Comparison of ENCODE assay signal across 1 fruit fly cellular context in the genomic region with DNA sequence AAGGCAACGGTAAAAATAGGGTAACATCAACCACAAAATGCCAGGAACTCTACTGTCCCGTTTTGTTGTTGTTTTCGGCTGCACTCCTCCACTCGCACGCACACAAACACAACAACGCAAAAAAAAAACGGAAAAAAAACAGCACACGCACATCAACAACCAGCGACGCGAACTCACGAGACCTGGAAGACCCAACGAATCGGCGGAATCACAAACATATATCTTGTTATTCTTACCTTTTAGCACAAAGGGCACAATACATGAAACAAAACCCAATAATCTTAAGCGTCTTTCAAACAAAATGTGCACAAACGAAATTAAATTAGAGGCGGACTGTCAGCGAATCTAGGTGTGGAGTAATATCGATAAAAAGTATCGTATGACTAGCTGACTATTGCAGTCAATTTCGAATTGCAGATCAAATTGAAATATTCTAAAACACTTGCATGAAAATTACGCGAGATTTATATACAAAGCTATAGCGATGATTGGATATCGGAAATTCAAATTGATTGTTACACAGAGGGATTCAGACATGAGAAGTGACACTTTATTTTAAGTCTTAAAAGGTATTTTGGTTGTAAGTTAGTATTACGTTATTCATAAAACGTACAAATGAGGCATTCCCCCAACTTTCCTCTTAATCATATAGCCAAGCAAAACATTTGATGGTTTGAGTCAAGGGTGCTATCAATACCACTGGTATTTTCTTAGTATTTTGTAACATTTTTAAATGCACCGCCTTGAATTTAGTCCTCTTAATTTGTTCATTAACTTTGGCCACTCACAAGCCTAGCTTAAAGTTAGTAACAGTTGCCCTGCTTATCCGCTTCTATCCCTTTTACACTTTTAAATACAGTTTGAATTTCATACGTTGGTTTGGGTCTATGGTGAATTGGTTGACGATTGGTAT.
TF ChIP-seq lines count a peak whose summit lies in the region.

A gene (minus strand): TSS at position 361 of the 913 bp plus-strand sequence.

TF ChIP-seq in whole organism, embryonic, 481 proteins besides CTCF, POLR2A, EP300 and RAD21 (continued from another document and continues in another):
- TF ChIP-seq CG4424 (GFP tag; optimal IDR thresholded peaks at IDR 0.05; lab: Kevin White, UChicago) = no peak
- peak; percentile 63; the same call in 1 of the 2 replicates for TF ChIP-seq unc-4 (GFP tag; IDR thresholded peaks at IDR 0.05; lab: Robert Waterston, UW; ENCODE audit: partially characterized antibody)
- TF ChIP-seq danr (GFP tag; IDR thresholded peaks at IDR 0.05; lab: Robert Waterston, UW) = no peak
- TF ChIP-seq ERR (GFP tag; optimal IDR thresholded peaks at IDR 0.05; lab: Kevin White, UChicago) = no peak
- TF ChIP-seq inv (GFP tag; IDR thresholded peaks at IDR 0.05; lab: Robert Waterston, UW; ENCODE audit: partially characterized antibody) = peak; percentile 53
- TF ChIP-seq CG13287 (GFP tag; IDR thresholded peaks at IDR 0.05; lab: Robert Waterston, UW; ENCODE audit: partially characterized antibody) = peak; percentile 76
- TF ChIP-seq nmo (GFP tag; optimal IDR thresholded peaks at IDR 0.05; lab: Kevin White, UChicago) = peak; percentile 28
- TF ChIP-seq CG1647 (GFP tag; optimal IDR thresholded peaks at IDR 0.05; lab: Kevin White, UChicago) = no peak
- no peak for TF ChIP-seq bsh (GFP tag; optimal IDR thresholded peaks at IDR 0.05; lab: Kevin White, UChicago)
- TF ChIP-seq ci (GFP tag; IDR thresholded peaks at IDR 0.05; lab: Robert Waterston, UW) = no peak
- TF ChIP-seq BEAF-32 (GFP tag; optimal IDR thresholded peaks at IDR 0.05; lab: Kevin White, UChicago) = peak; percentile 75
- TF ChIP-seq chinmo (GFP tag; IDR thresholded peaks at IDR 0.05; lab: Robert Waterston, UW; ENCODE audit: partially characterized antibody) = peak; percentile 61; the same call in 1 of the 4 replicates
- TF ChIP-seq ham (GFP tag; IDR thresholded peaks at IDR 0.05; lab: Robert Waterston, UW) = no peak
- TF ChIP-seq Bgb (GFP tag; IDR thresholded peaks at IDR 0.05; lab: Robert Waterston, UW; ENCODE audit: partially characterized antibody) = peak; percentile 65
- no peak for TF ChIP-seq fd3F (GFP tag; optimal IDR thresholded peaks at IDR 0.05; lab: Kevin White, UChicago)
- TF ChIP-seq CG2202 (tag; optimal IDR thresholded peaks at IDR 0.05; lab: Kevin White, UChicago) = no peak
- TF ChIP-seq sim (GFP tag; IDR thresholded peaks at IDR 0.05; lab: Robert Waterston, UW) = no peak
- no peak for TF ChIP-seq CG33557 (GFP tag; optimal IDR thresholded peaks at IDR 0.05; lab: Kevin White, UChicago)
- TF ChIP-seq CG11560 (tag; IDR thresholded peaks at IDR 0.05; lab: Robert Waterston, UW) = no peak
- no peak for TF ChIP-seq TFAM (GFP tag; optimal IDR thresholded peaks at IDR 0.05; lab: Kevin White, UChicago)
- TF ChIP-seq Nf-YC (tag; optimal IDR thresholded peaks at IDR 0.05; lab: Kevin White, UChicago) = no peak
- peak; percentile 83 for TF ChIP-seq Sry-δ (GFP tag; optimal IDR thresholded peaks at IDR 0.05; lab: Kevin White, UChicago)
- no peak for TF ChIP-seq exex (tag; optimal IDR thresholded peaks at IDR 0.05; lab: Kevin White, UChicago)
- TF ChIP-seq CHES-1-like (GFP tag; optimal IDR thresholded peaks at IDR 0.05; lab: Kevin White, UChicago) = no peak
- TF ChIP-seq CG9797 (GFP tag; optimal IDR thresholded peaks at IDR 0.05; lab: Kevin White, UChicago) = peak; percentile 54
- no peak for TF ChIP-seq Hr3 (GFP tag; optimal IDR thresholded peaks at IDR 0.05; lab: Kevin White, UChicago)
- TF ChIP-seq CG2116 (GFP tag; optimal IDR thresholded peaks at IDR 0.05; lab: Kevin White, UChicago) = peak; percentile 23
- TF ChIP-seq Ptx1 (GFP tag; IDR thresholded peaks at IDR 0.05; lab: Robert Waterston, UW) = no peak
- no peak for TF ChIP-seq bowl (GFP tag; IDR thresholded peaks at IDR 0.05; lab: Robert Waterston, UW)
- TF ChIP-seq CG12942 (GFP tag; optimal IDR thresholded peaks at IDR 0.05; lab: Kevin White, UChicago) = no peak
- TF ChIP-seq pzg (GFP tag; optimal IDR thresholded peaks at IDR 0.05; lab: Kevin White, UChicago) = peak; percentile 47
- TF ChIP-seq CG15696 (tag; optimal IDR thresholded peaks at IDR 0.05; lab: Kevin White, UChicago) = no peak
- no peak for TF ChIP-seq HLH54F (GFP tag; optimal IDR thresholded peaks at IDR 0.05; lab: Kevin White, UChicago)
- TF ChIP-seq tio (GFP tag; optimal IDR thresholded peaks at IDR 0.05; lab: Kevin White, UChicago) = no peak
- TF ChIP-seq Bdp1 (GFP tag; optimal IDR thresholded peaks at IDR 0.05; lab: Kevin White, UChicago) = no peak
- no peak for TF ChIP-seq Awh (GFP tag; IDR thresholded peaks at IDR 0.05; lab: Robert Waterston, UW)
- TF ChIP-seq H15 (GFP tag; IDR thresholded peaks at IDR 0.05; lab: Robert Waterston, UW) = no peak
- TF ChIP-seq insv (GFP tag; optimal IDR thresholded peaks at IDR 0.05; lab: Kevin White, UChicago) = no peak
- no peak for TF ChIP-seq CG13296 (GFP tag; optimal IDR thresholded peaks at IDR 0.05; lab: Kevin White, UChicago)
- TF ChIP-seq CG12104 (GFP tag; optimal IDR thresholded peaks at IDR 0.05; lab: Kevin White, UChicago) = no peak
- TF ChIP-seq en (GFP tag; optimal IDR thresholded peaks at IDR 0.05; lab: Kevin White, UChicago) = no peak
- TF ChIP-seq slp2 (GFP tag; optimal IDR thresholded peaks at IDR 0.05; lab: Kevin White, UChicago) = no peak
- TF ChIP-seq CG15269 (tag; optimal IDR thresholded peaks at IDR 0.05; lab: Kevin White, UChicago) = no peak
- peak; percentile 68; the same call in 2 of the 3 replicates for TF ChIP-seq knrl (GFP tag; IDR thresholded peaks at IDR 0.05; lab: Robert Waterston, UW; ENCODE audit: partially characterized antibody)
- no peak for TF ChIP-seq CG14667 (GFP tag; IDR thresholded peaks at IDR 0.05; lab: Robert Waterston, UW)
- no peak for TF ChIP-seq NfI (GFP tag; optimal IDR thresholded peaks at IDR 0.05; lab: Kevin White, UChicago)
- no peak for TF ChIP-seq lola (GFP tag; optimal IDR thresholded peaks at IDR 0.05; lab: Kevin White, UChicago)
- TF ChIP-seq sob (GFP tag; IDR thresholded peaks at IDR 0.05; lab: Robert Waterston, UW) = 0 out of 2 replicates have a peak, but pooled peaks have one; percentile 12
- TF ChIP-seq gro (GFP tag; optimal IDR thresholded peaks at IDR 0.05; lab: Kevin White, UChicago) = no peak
- TF ChIP-seq Abd-B (GFP tag; optimal IDR thresholded peaks at IDR 0.05; lab: Kevin White, UChicago) = peak; percentile 25
- peak; percentile 52; the same call in 1 of the 3 replicates for TF ChIP-seq Doc3 (GFP tag; IDR thresholded peaks at IDR 0.05; lab: Robert Waterston, UW; ENCODE audit: partially characterized antibody)
- no peak for TF ChIP-seq CG12744 (GFP tag; optimal IDR thresholded peaks at IDR 0.05; lab: Kevin White, UChicago)
- no peak for TF ChIP-seq PHDP (tag; optimal IDR thresholded peaks at IDR 0.05; lab: Kevin White, UChicago)
- TF ChIP-seq az2 (GFP tag; optimal IDR thresholded peaks at IDR 0.05; lab: Kevin White, UChicago) = no peak
- no peak for TF ChIP-seq wdn (GFP tag; IDR thresholded peaks at IDR 0.05; lab: Robert Waterston, UW)
- no peak for TF ChIP-seq CG10959 (GFP tag; IDR thresholded peaks at IDR 0.05; lab: Robert Waterston, UW)
- peak; percentile 68 for TF ChIP-seq bbx (GFP tag; IDR thresholded peaks at IDR 0.05; lab: Robert Waterston, UW; ENCODE audit: partially characterized antibody)
- no peak for TF ChIP-seq CG4404 (GFP tag; IDR thresholded peaks at IDR 0.05; lab: Robert Waterston, UW)
- no peak for TF ChIP-seq CG3065 (GFP tag; optimal IDR thresholded peaks at IDR 0.05; lab: Kevin White, UChicago)
- TF ChIP-seq CG34224 (GFP tag; IDR thresholded peaks at IDR 0.05; lab: Robert Waterston, UW; ENCODE audit: partially characterized antibody) = peak; percentile 53; the same call in 2 of the 3 replicates
- TF ChIP-seq Hr78 (GFP tag; optimal IDR thresholded peaks at IDR 0.05; lab: Kevin White, UChicago) = no peak
- TF ChIP-seq gt (GFP tag; IDR thresholded peaks at IDR 0.05; lab: Robert Waterston, UW) = no peak
- TF ChIP-seq HLH4C (GFP tag; IDR thresholded peaks at IDR 0.05; lab: Robert Waterston, UW; ENCODE audit: partially characterized antibody) = peak; percentile 54; the same call in 1 of the 3 replicates
- TF ChIP-seq esg (GFP tag; conservative IDR thresholded peaks at IDR 0.05; lab: Robert Waterston, UW) = no peak
- TF ChIP-seq CG11723 (GFP tag; optimal IDR thresholded peaks at IDR 0.05; lab: Kevin White, UChicago) = no peak
- TF ChIP-seq CG16779 (GFP tag; IDR thresholded peaks at IDR 0.05; lab: Robert Waterston, UW) = no peak
- TF ChIP-seq CG12155 (GFP tag; optimal IDR thresholded peaks at IDR 0.05; lab: Kevin White, UChicago) = no peak
- TF ChIP-seq CG14710 (tag; optimal IDR thresholded peaks at IDR 0.05; lab: Kevin White, UChicago) = peak; percentile 52
- TF ChIP-seq Kr (GFP tag; optimal IDR thresholded peaks at IDR 0.05; lab: Kevin White, UChicago) = no peak
- TF ChIP-seq sens (GFP tag; lab: Kevin White, UChicago) = peak; percentile 66
- TF ChIP-seq CG2678 (tag; optimal IDR thresholded peaks at IDR 0.05; lab: Kevin White, UChicago) = no peak
- TF ChIP-seq sima (GFP tag; optimal IDR thresholded peaks at IDR 0.05; lab: Kevin White, UChicago) = no peak
- no peak for TF ChIP-seq CG12299 (tag; optimal IDR thresholded peaks at IDR 0.05; lab: Kevin White, UChicago)
- TF ChIP-seq Dip2 (GFP tag; IDR thresholded peaks at IDR 0.05; lab: Robert Waterston, UW) = no peak
- TF ChIP-seq Myb (GFP tag; optimal IDR thresholded peaks at IDR 0.05; lab: Kevin White, UChicago) = peak; percentile 67
- TF ChIP-seq Mrtf (GFP tag; IDR thresholded peaks at IDR 0.05; lab: Robert Waterston, UW) = no peak
- no peak for TF ChIP-seq Neu2 (GFP tag; optimal IDR thresholded peaks at IDR 0.05; lab: Kevin White, UChicago; ENCODE audit: borderline replicate concordance)
- no peak for TF ChIP-seq Dip3 (GFP tag; optimal IDR thresholded peaks at IDR 0.05; lab: Kevin White, UChicago)
- TF ChIP-seq peb (GFP tag; IDR thresholded peaks at IDR 0.05; lab: Robert Waterston, UW) = no peak
- no peak for TF ChIP-seq stc (GFP tag; IDR thresholded peaks at IDR 0.05; lab: Robert Waterston, UW)
- no peak for TF ChIP-seq grn (GFP tag; optimal IDR thresholded peaks at IDR 0.05; lab: Kevin White, UChicago)
- peak; percentile 66 for TF ChIP-seq CG16813 (GFP tag; IDR thresholded peaks at IDR 0.05; lab: Robert Waterston, UW; ENCODE audit: partially characterized antibody)
- no peak for TF ChIP-seq eyg (GFP tag; optimal IDR thresholded peaks at IDR 0.05; lab: Kevin White, UChicago)
- peak; percentile 62 for TF ChIP-seq cg (GFP tag; optimal IDR thresholded peaks at IDR 0.05; lab: Kevin White, UChicago)
- TF ChIP-seq ttk (GFP tag; IDR thresholded peaks at IDR 0.05; lab: Robert Waterston, UW) = no peak
- TF ChIP-seq CG7745 (tag; optimal IDR thresholded peaks at IDR 0.05; lab: Kevin White, UChicago) = no peak
- TF ChIP-seq CG9727 (GFP tag; optimal IDR thresholded peaks at IDR 0.05; lab: Kevin White, UChicago) = no peak
- no peak for TF ChIP-seq Nf-YA (GFP tag; IDR thresholded peaks at IDR 0.05; lab: Robert Waterston, UW)
- no peak for TF ChIP-seq Xbp1 (GFP tag; optimal IDR thresholded peaks at IDR 0.05; lab: Kevin White, UChicago)
- no peak for TF ChIP-seq btn (GFP tag; optimal IDR thresholded peaks at IDR 0.05; lab: Kevin White, UChicago)
- no peak for TF ChIP-seq h (optimal IDR thresholded peaks at IDR 0.05; lab: Kevin White, UChicago)
- no peak for TF ChIP-seq gem (tag; optimal IDR thresholded peaks at IDR 0.05; lab: Kevin White, UChicago)
- no peak for TF ChIP-seq CG10321 (GFP tag; IDR thresholded peaks at IDR 0.05; lab: Robert Waterston, UW)
- TF ChIP-seq dysf (GFP tag; IDR thresholded peaks at IDR 0.05; lab: Robert Waterston, UW) = no peak
- no peak for TF ChIP-seq ac (GFP tag; optimal IDR thresholded peaks at IDR 0.05; lab: Kevin White, UChicago)
- no peak for TF ChIP-seq sens-2 (GFP tag; IDR thresholded peaks at IDR 0.05; lab: Robert Waterston, UW)
- TF ChIP-seq CG6791 (GFP tag; IDR thresholded peaks at IDR 0.05; lab: Robert Waterston, UW; ENCODE audit: partially characterized antibody) = peak; percentile 61
- TF ChIP-seq MESR4 (GFP tag; optimal IDR thresholded peaks at IDR 0.05; lab: Kevin White, UChicago) = peak; percentile 61
- TF ChIP-seq CG8924 (tag; optimal IDR thresholded peaks at IDR 0.05; lab: Kevin White, UChicago) = no peak
- no peak for TF ChIP-seq lab (GFP tag; optimal IDR thresholded peaks at IDR 0.05; lab: Kevin White, UChicago)
- no peak for TF ChIP-seq schlank (tag; optimal IDR thresholded peaks at IDR 0.05; lab: Kevin White, UChicago)
- peak; percentile 39 for TF ChIP-seq Dp (GFP tag; optimal IDR thresholded peaks at IDR 0.05; lab: Kevin White, UChicago)
- TF ChIP-seq NK7.1 (GFP tag; optimal IDR thresholded peaks at IDR 0.05; lab: Kevin White, UChicago) = no peak
- no peak for TF ChIP-seq Mes4 (GFP tag; optimal IDR thresholded peaks at IDR 0.05; lab: Kevin White, UChicago)
- TF ChIP-seq CG4617 (GFP tag; optimal IDR thresholded peaks at IDR 0.05; lab: Kevin White, UChicago; ENCODE audit: borderline replicate concordance) = no peak
- TF ChIP-seq bcd (GFP tag; optimal IDR thresholded peaks at IDR 0.05; lab: Kevin White, UChicago) = no peak
- no peak for TF ChIP-seq jigr1 (GFP tag; IDR thresholded peaks at IDR 0.05; lab: Robert Waterston, UW)
- TF ChIP-seq CG17186 (GFP tag; optimal IDR thresholded peaks at IDR 0.05; lab: Kevin White, UChicago) = no peak
- TF ChIP-seq sna (GFP tag; IDR thresholded peaks at IDR 0.05; lab: Robert Waterston, UW; ENCODE audit: partially characterized antibody) = 0 out of 2 replicates have a peak, but pooled peaks have one; percentile 24
- no peak for TF ChIP-seq CG31365 (tag; optimal IDR thresholded peaks at IDR 0.05; lab: Kevin White, UChicago)
- peak; percentile 43; the same call in 1 of the 2 replicates for TF ChIP-seq CG42726 (GFP tag; IDR thresholded peaks at IDR 0.05; lab: Robert Waterston, UW; ENCODE audit: partially characterized antibody)
- no peak for TF ChIP-seq CG12071 (GFP tag; optimal IDR thresholded peaks at IDR 0.05; lab: Kevin White, UChicago)
- no peak for TF ChIP-seq CG10209 (GFP tag; optimal IDR thresholded peaks at IDR 0.05; lab: Kevin White, UChicago)
- no peak for TF ChIP-seq CG4707 (GFP tag; optimal IDR thresholded peaks at IDR 0.05; lab: Kevin White, UChicago)
- no peak for TF ChIP-seq sisA (GFP tag; IDR thresholded peaks at IDR 0.05; lab: Robert Waterston, UW)
- no peak for TF ChIP-seq z (GFP tag; IDR thresholded peaks at IDR 0.05; lab: Robert Waterston, UW)
- no peak for TF ChIP-seq dmrt99B (tag; optimal IDR thresholded peaks at IDR 0.05; lab: Kevin White, UChicago)
- no peak for TF ChIP-seq CG9215 (GFP tag; IDR thresholded peaks at IDR 0.05; lab: Robert Waterston, UW)
- no peak for TF ChIP-seq Poxn (GFP tag; IDR thresholded peaks at IDR 0.05; lab: Robert Waterston, UW)
- TF ChIP-seq CG17568 (GFP tag; optimal IDR thresholded peaks at IDR 0.05; lab: Kevin White, UChicago) = no peak
- no peak for TF ChIP-seq CG30403 (GFP tag; optimal IDR thresholded peaks at IDR 0.05; lab: Kevin White, UChicago)
- TF ChIP-seq disco-r (GFP tag; optimal IDR thresholded peaks at IDR 0.05; lab: Kevin White, UChicago) = no peak
